Worm (Caenorhabditis elegans) whole organism, dauer: ENCODE results near the gene F07C4.6.

Experiments
- unc-62 ChIP-seq: sonication (generic microtip); optimal IDR thresholded peaks from 2 replicates; lab custom pipeline; 2017; ENCODE audit warnings: missing biosample characterization, missing genetic modification reagents, missing genetic modification characterization

Gene F07C4.6

DNA sequence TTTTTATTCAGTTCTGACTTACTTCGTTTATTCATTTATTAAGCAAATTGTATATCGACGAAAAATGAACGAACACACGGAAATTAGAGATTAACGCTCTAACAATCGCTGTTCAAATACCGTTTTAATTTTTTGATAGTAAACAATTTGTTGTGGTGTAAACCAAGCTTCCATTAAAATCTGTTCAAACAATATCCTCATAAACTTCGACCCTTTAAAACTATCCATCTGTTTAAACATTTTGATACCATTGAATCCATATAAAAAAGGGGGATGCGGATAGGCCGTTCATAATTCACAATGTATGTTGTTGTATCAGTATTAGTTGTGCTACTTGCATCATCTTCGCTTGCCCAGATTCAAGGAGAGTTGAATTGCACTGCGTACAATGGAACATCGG, at the start of gene F07C4.6:
Gene F07C4.6 (plus strand): TSS at position 301 of the 400 bp plus-strand sequence.
- no peak for TF ChIP-seq unc-62 (GFP tag; lab: Kevin White, UChicago)

- TF ChIP-seq unc-62 (GFP tag; lab: Kevin White, UChicago) = no peak
These were observed 46.3 kb upstream of the F07C4.6 start, which contains the start of gene ets-6 for ce11 chrV:7580378-7580777. Gene ets-6, minus strand, starts transcription at chrV:7580546.

ce11 chrV:7587637-7588036, 39.0 kb upstream of the F07C4.6 start, which contains the start of the genes F19F10.11 and C50E3.5:
Gene F19F10.11, minus strand, starts transcription at chrV:7587704.
Gene C50E3.5, plus strand, starts transcription at chrV:7587996.
- TF ChIP-seq unc-62 (GFP tag; lab: Kevin White, UChicago) = no peak

DNA sequence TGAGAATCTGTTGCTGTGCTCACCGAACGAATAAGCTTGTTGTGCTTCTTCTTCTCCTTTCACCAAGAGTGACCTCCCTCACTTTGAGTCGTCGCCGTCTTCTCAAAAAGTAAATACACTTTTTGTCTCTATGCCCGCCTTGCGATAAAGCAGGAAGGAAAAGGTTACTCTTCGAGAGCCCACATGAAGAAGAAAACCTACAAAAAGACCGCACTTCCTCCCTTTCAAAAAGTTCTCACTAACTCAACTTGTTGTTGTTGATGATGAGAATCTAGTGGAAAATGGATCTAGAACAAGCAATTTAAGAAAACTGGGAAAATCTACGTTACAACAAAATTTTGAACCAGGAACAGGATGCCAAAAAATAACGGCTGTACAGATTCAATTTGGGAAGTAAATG, 36.2 kb upstream of the F07C4.6 start, which contains the start of gene C50E3.6:
Gene C50E3.6 (minus strand): TSS at position 101 of the 400 bp plus-strand sequence.
- no peak for TF ChIP-seq unc-62 (GFP tag; lab: Kevin White, UChicago)

DNA sequence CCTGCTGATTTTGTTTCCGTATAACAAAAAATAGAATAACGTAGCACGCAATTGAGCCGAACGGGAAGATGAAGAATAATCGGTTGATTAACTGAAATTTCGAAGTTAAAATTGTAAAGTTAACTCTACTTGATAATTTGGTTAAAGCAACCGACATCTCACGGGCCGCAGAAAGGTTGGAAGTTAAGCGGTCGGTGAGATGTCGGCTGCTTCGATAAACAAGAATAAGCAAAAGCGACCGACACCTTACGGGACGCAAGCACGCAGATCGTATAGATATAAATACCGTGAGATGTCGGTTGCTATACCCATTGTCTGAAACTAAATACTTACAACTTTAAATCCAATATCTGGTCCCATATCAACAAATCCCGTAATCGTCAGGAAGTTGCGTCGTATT, 31.5 kb upstream of the F07C4.6 start:
- no peak for TF ChIP-seq unc-62 (GFP tag; lab: Kevin White, UChicago)

DNA sequence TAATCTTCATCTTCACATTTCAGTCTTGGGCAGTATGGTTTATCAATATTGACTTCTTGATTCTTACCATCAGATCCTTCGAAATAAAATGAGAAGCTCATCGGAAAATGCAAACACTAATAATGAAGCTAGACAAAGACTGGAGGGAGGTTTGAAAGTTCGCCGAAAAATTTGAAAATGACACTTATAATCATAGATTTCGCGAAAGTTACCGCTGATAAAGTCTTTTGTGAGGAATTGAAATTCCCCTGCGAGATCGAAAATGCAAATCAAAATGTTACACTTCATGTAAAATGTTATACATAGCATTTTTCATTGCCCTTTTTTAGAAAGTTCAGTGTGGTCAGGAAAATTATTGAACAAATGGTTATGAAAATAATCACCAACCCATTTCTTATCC, 28.4 kb upstream of the F07C4.6 start, which contains the start of gene C50E3.7:
Gene C50E3.7 (minus strand): TSS at position 101 of the 400 bp plus-strand sequence.
- TF ChIP-seq unc-62 (GFP tag; lab: Kevin White, UChicago) = no peak

- TF ChIP-seq unc-62 (GFP tag; lab: Kevin White, UChicago) = no peak
These were observed 26.5 kb upstream of the F07C4.6 start, which contains the start of gene C50E3.9 for ce11 chrV:7600149-7600548. Gene C50E3.9, minus strand, starts transcription at chrV:7600249.

- TF ChIP-seq unc-62 (GFP tag; lab: Kevin White, UChicago) = no peak
These were observed 25.2 kb upstream of the F07C4.6 start, which contains the start of gene scl-26 for ce11 chrV:7601443-7601842. Gene scl-26, minus strand, starts transcription at chrV:7601543.

DNA sequence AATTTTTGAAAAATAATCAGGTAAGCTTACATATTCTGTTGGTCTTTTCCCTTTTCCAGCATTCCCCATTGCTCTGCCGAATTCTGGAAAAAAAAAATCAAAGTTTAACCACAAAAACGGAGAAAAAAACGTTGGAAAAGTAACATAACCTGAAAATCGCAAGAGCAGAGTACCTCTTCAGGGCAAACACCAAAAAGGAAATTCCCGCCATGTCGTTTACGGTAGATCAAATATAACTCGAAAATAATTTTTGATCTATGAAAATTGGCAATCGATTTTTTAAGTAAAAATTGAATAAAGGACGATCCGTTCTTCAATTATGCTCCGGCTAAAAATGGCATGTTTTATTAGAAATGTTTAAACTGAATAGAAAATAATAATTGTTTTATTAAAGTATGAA, 23.2 kb upstream of the F07C4.6 start, which contains the start of gene C50E3.11:
Gene C50E3.11 (minus strand): TSS at position 83 of the 400 bp plus-strand sequence.
- TF ChIP-seq unc-62 (GFP tag; lab: Kevin White, UChicago) = no peak

ce11 chrV:7604858-7605257, 21.8 kb upstream of the F07C4.6 start, which contains the start of gene clec-213:
Gene clec-213, plus strand, starts transcription at chrV:7605158.
- no peak for TF ChIP-seq unc-62 (GFP tag; lab: Kevin White, UChicago)

- no peak for TF ChIP-seq unc-62 (GFP tag; lab: Kevin White, UChicago)
These were observed 16.8 kb upstream of the F07C4.6 start, which contains the start of the genes folt-3 and clec-214 for ce11 chrV:7609698-7610420. Gene folt-3, minus strand, starts transcription at chrV:7609748. Gene clec-214, plus strand, starts transcription at chrV:7610370.

DNA sequence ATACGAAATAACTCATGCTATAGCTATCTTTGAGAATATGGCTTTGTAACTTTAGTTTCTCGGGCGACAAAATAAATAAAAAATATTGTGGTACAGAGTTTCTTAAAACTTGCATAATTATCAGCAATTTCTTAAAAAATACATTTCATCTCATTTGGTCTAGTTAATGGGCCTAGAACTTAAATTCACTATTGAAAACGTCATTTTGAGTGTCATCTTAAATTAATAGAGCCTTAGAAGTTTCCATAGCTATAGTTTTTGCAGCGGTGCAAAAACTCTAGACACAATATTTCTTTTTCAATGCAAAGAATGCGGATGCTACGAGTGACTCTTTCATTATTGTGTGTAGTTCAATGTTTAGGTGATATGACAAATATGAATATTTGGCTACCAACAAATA, 14.6 kb upstream of the F07C4.6 start, which contains the start of gene clec-215:
Gene clec-215 (plus strand): TSS at position 301 of the 400 bp plus-strand sequence.
- no peak for TF ChIP-seq unc-62 (GFP tag; lab: Kevin White, UChicago)

- no peak for TF ChIP-seq unc-62 (GFP tag; lab: Kevin White, UChicago)
These were observed 8.5 kb upstream of the F07C4.6 start, which contains the start of gene C50E3.15 for ce11 chrV:7618114-7618513. Gene C50E3.15, plus strand, starts transcription at chrV:7618414.

- no peak for TF ChIP-seq unc-62 (GFP tag; lab: Kevin White, UChicago)
These were observed 4.6 kb upstream of the F07C4.6 start, which contains the start of gene C50E3.12 for ce11 chrV:7622011-7622465. Gene C50E3.12, minus strand, starts transcription at chrV:7622061.

DNA sequence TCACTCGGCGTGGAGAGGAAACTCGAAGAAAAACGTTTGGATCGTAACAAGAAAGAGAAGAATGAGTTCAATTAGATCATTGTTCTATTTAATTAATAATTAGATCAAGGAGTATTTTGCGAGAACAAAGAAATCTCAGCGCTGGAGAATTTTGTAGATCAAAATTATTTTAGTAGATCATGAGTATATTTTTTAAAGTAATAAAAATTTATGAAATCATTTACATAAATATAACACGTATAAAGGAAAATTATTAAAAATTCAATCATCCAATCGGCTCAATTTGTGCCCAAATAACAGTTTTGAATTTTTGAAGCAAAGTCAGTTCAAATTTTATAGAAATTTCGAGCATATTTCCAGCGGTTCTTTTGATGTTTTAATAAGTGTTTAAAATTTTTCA, 2.5 kb upstream of the F07C4.6 start, which contains the start of gene C50E3.13:
Gene C50E3.13 (minus strand): TSS at position 101 of the 400 bp plus-strand sequence.
- no peak for TF ChIP-seq unc-62 (GFP tag; lab: Kevin White, UChicago)

ce11 chrV:7624652-7625051, 2.0 kb upstream of the F07C4.6 start, which contains the start of gene grsp-4:
Gene grsp-4, plus strand, starts transcription at chrV:7624952.
- TF ChIP-seq unc-62 (GFP tag; lab: Kevin White, UChicago) = no peak
